Worm (Caenorhabditis elegans) whole organism, L2 larva: ENCODE data around the gene W01D2.3.

Experiments used
- C34F6.9 ChIP-seq: fragments of 150-350 bp; optimal IDR thresholded peaks from 2 replicates; lab custom pipeline; 2014; ENCODE audit warnings: missing biosample characterization, missing genetic modification characterization
- Y55F3AM.14 ChIP-seq: fragments of 200-800 bp; sonication (Bioruptor generic); optimal IDR thresholded peaks from 2 replicates; lab custom pipeline; 2018; ENCODE audit warnings: mild to moderate bottlenecking, missing genetic modification characterization, missing compliant biosample characterization
- alr-1 ChIP-seq: fragments of 150-350 bp; optimal IDR thresholded peaks from 2 replicates; lab custom pipeline; 2014; ENCODE audit warnings: missing biosample characterization, missing genetic modification characterization
- blmp-1 ChIP-seq: sonication (generic microtip); optimal IDR thresholded peaks from 2 replicates; lab custom pipeline; 2017; ENCODE audit warnings: missing genetic modification characterization, mild to moderate bottlenecking, missing compliant biosample characterization, antibody characterized with exemption, moderate library complexity; ENCODE audit not compliant: insufficient read depth
- ceh-16 ChIP-seq: fragments of 150-350 bp; optimal IDR thresholded peaks from 2 replicates; lab custom pipeline; 2014; ENCODE audit warnings: missing biosample characterization, missing genetic modification characterization
- ceh-82 ChIP-seq: fragments of 150-350 bp; optimal IDR thresholded peaks from 2 replicates; lab custom pipeline; 2014; ENCODE audit warnings: missing biosample characterization, missing genetic modification characterization
- egl-27 ChIP-seq: sonication (generic microtip); optimal IDR thresholded peaks from 3 replicates; lab custom pipeline; 2017; ENCODE audit warnings: missing biosample characterization, missing genetic modification reagents, missing genetic modification characterization
- elt-1 ChIP-seq: fragments of 150-350 bp; optimal IDR thresholded peaks from 2 replicates; lab custom pipeline; 2014; ENCODE audit warnings: missing biosample characterization, missing genetic modification characterization
- elt-3 ChIP-seq: sonication (generic microtip); optimal IDR thresholded peaks from 2 replicates; lab custom pipeline; 2017; ENCODE audit warnings: missing biosample characterization, missing genetic modification characterization
- fos-1 ChIP-seq: fragments of 150-350 bp; optimal IDR thresholded peaks from 2 replicates; lab custom pipeline; 2014; ENCODE audit warnings: missing biosample characterization, missing genetic modification characterization
- gmeb-1 ChIP-seq: fragments of 150-350 bp; optimal IDR thresholded peaks from 2 replicates; lab custom pipeline; 2014; ENCODE audit warnings: missing biosample characterization, missing genetic modification characterization
- lsy-2 ChIP-seq, 2 experiments: fragments of 150-350 bp in 1 of 2; sonication (generic microtip) in 1 of 2; optimal IDR thresholded peaks; 2 replicates each; lab custom pipeline; 2014 to 2017; ENCODE audit warnings: missing biosample characterization in 2 of 2, missing genetic modification characterization in 2 of 2
- mab-5 ChIP-seq: fragments of 150-350 bp; optimal IDR thresholded peaks from 2 replicates; lab custom pipeline; 2014; ENCODE audit warnings: missing biosample characterization, missing genetic modification characterization
- mbf-1 ChIP-seq: sonication (generic microtip); optimal IDR thresholded peaks from 2 replicates; lab custom pipeline; 2017; ENCODE audit warnings: missing biosample characterization, missing genetic modification characterization
- nhr-10 ChIP-seq: sonication (generic microtip); optimal IDR thresholded peaks from 2 replicates; lab custom pipeline; 2017; ENCODE audit warnings: missing biosample characterization, missing genetic modification characterization
- nhr-129 ChIP-seq: fragments of 150-350 bp; optimal IDR thresholded peaks from 2 replicates; lab custom pipeline; 2014; ENCODE audit warnings: missing biosample characterization, missing genetic modification characterization
- nhr-21 ChIP-seq: fragments of 150-350 bp; optimal IDR thresholded peaks from 2 replicates; lab custom pipeline; 2014; ENCODE audit warnings: missing biosample characterization, missing genetic modification characterization
- nhr-25 ChIP-seq: fragments of 150-350 bp; sonication (generic microtip); optimal IDR thresholded peaks from 3 replicates; lab custom pipeline; 2014; ENCODE audit warnings: missing biosample characterization, missing genetic modification characterization
- nhr-6 ChIP-seq: fragments of 150-350 bp; optimal IDR thresholded peaks from 2 replicates; lab custom pipeline; 2014; ENCODE audit warnings: missing biosample characterization, missing genetic modification characterization
- peb-1 ChIP-seq: fragments of 150-350 bp; optimal IDR thresholded peaks from 2 replicates; lab custom pipeline; 2014; ENCODE audit warnings: missing biosample characterization, missing genetic modification characterization
- snpc-4 ChIP-seq: fragments of 150-350 bp; optimal IDR thresholded peaks from 2 replicates; lab custom pipeline; 2014; ENCODE audit warnings: missing biosample characterization, missing genetic modification characterization
- unc-39 ChIP-seq: fragments of 150-350 bp; optimal IDR thresholded peaks from 2 replicates; lab custom pipeline; 2014; ENCODE audit warnings: missing biosample characterization, missing genetic modification characterization
- unc-55 ChIP-seq: fragments of 150-350 bp; sonication (generic microtip); optimal IDR thresholded peaks from 3 replicates; lab custom pipeline; 2014; ENCODE audit warnings: missing biosample characterization, missing genetic modification reagents, missing genetic modification characterization
- zag-1 ChIP-seq: fragments of 150-350 bp; optimal IDR thresholded peaks from 2 replicates; lab custom pipeline; 2014; ENCODE audit warnings: missing biosample characterization, missing genetic modification characterization
- ztf-1 ChIP-seq: fragments of 200-800 bp; sonication (Bioruptor generic); conservative IDR thresholded peaks from 2 replicates; pipeline ENCODE4 v1.3.6; 2022; ENCODE audit warnings: missing genetic modification characterization, missing compliant biosample characterization
- ztf-11 ChIP-seq: sonication (generic microtip); optimal IDR thresholded peaks from 2 replicates; lab custom pipeline; 2017; ENCODE audit warnings: missing biosample characterization, missing genetic modification characterization
- ztf-4 ChIP-seq: fragments of 150-350 bp; optimal IDR thresholded peaks from 2 replicates; lab custom pipeline; 2014; ENCODE audit warnings: missing biosample characterization, missing genetic modification characterization

Gene W01D2.3

ce11 chrII:14753858-14754750 lies 50.0 kb downstream of the W01D2.3 start, which contains the start of the genes tac-1 and Y54E2A.4:
tac-1 (minus strand) TSS chrII:14753877.
Y54E2A.4 (plus strand) TSS chrII:14754622.
- TF ChIP-seq unc-55 (GFP tag; lab: Kevin White, UChicago) (peak; percentile 36), alr-1 (tag; lab: Kevin White, UChicago) (no peak), unc-39 (no peak), ztf-4 (tag; lab: Kevin White, UChicago) (no peak), C34F6.9 (peak; percentile 26), lsy-2 (tag; optimal IDR thresholded peaks at IDR 0.05; lab: Kevin White, UChicago) (peak in 1 of 2 experiments; percentile 42), nhr-129 (tag; lab: Kevin White, UChicago) (peak; percentile 27)

- no peak for TF ChIP-seq snpc-4 (tag; lab: Kevin White, UChicago)
- TF ChIP-seq ztf-1 (GFP tag; lab: Robert Waterston, UW), result no peak
- no peak for TF ChIP-seq ztf-11 (tag; lab: Kevin White, UChicago)
- no peak for TF ChIP-seq nhr-6
- TF ChIP-seq ceh-82 (tag; lab: Kevin White, UChicago), result no peak
- TF ChIP-seq Y55F3AM.14, result no peak
- TF ChIP-seq ztf-4 (tag; lab: Kevin White, UChicago), result no peak
- TF ChIP-seq egl-27, result no peak
- TF ChIP-seq zag-1 (tag; lab: Kevin White, UChicago), result no peak
- no peak for TF ChIP-seq peb-1 (tag; lab: Kevin White, UChicago)
- no peak for TF ChIP-seq ceh-16 (tag; lab: Kevin White, UChicago)
- TF ChIP-seq C34F6.9, result no peak
- no peak for TF ChIP-seq gmeb-1 (tag; lab: Kevin White, UChicago)
- no peak for TF ChIP-seq fos-1 (tag; lab: Kevin White, UChicago)
- TF ChIP-seq nhr-25, result no peak
- TF ChIP-seq nhr-21 (tag; lab: Kevin White, UChicago), result no peak
- TF ChIP-seq nhr-10, result no peak
- TF ChIP-seq blmp-1 (tag; lab: Kevin White, UChicago), result no peak
- TF ChIP-seq elt-3, result no peak
These were observed 50.9 kb downstream of the W01D2.3 start for ce11 chrII:14753246-14753645.

ce11 chrII:14752187-14752959 lies 51.7 kb downstream of the W01D2.3 start, which contains the start of gene smg-9:
smg-9 (minus strand) TSS chrII:14752849.
- no peak for TF ChIP-seq nhr-129 (tag; lab: Kevin White, UChicago)
- no peak for TF ChIP-seq elt-1
- TF ChIP-seq lsy-2 (tag; optimal IDR thresholded peaks at IDR 0.05; lab: Kevin White, UChicago), result no peak
- no peak for TF ChIP-seq egl-27
- no peak for TF ChIP-seq snpc-4 (tag; lab: Kevin White, UChicago)
- no peak for TF ChIP-seq blmp-1 (tag; lab: Kevin White, UChicago)
- no peak for TF ChIP-seq mbf-1
- TF ChIP-seq mab-5 (tag; lab: Kevin White, UChicago), result no peak
- TF ChIP-seq, all 48 proteins: peak for 0
